Worm (Caenorhabditis elegans) whole organism, young adult: Measurements from ENCODE around the gene R10E9.3.

Source experiments
- F57A8.1 ChIP-seq: fragments of 200-800 bp; sonication (Bioruptor generic); optimal IDR thresholded peaks from 2 replicates; lab custom pipeline; 2018; ENCODE audit warnings: mild to moderate bottlenecking, missing genetic modification characterization, moderate library complexity, missing compliant biosample characterization
- K11D2.4 ChIP-seq: fragments of 200-800 bp; sonication (Bioruptor generic); IDR thresholded peaks from 2 replicates; pipeline ENCODE4 v1.3.6; 2022; ENCODE audit warnings: missing genetic modification reagents, missing genetic modification characterization, missing compliant biosample characterization
- ama-1 ChIP-seq, 3 experiments: fragments of 150-350 bp in 1 of 3; sonication (generic microtip) in 2 of 3; optimal IDR thresholded peaks; 2 replicates each; lab custom pipeline; 2014 to 2018; ENCODE audit warnings: missing biosample characterization in 2 of 3, missing genetic modification characterization in 2 of 3, missing genetic modification reagents in 2 of 3
- ceh-27 ChIP-seq: fragments of 200-800 bp; sonication (Bioruptor generic); optimal IDR thresholded peaks from 2 replicates; lab custom pipeline; 2018; ENCODE audit warnings: mild to moderate bottlenecking, missing genetic modification characterization, moderate library complexity, missing compliant biosample characterization
- chd-7 ChIP-seq: sonication (generic microtip); optimal IDR thresholded peaks from 2 replicates; lab custom pipeline; 2016; ENCODE audit warnings: mild to moderate bottlenecking, missing genetic modification characterization, moderate library complexity, missing compliant biosample characterization
- ets-4 ChIP-seq: fragments of 200-800 bp; sonication (Bioruptor generic); optimal IDR thresholded peaks from 2 replicates; lab custom pipeline; 2018; ENCODE audit warnings: mild to moderate bottlenecking, missing genetic modification characterization, missing compliant biosample characterization
- lin-35 ChIP-seq, 3 experiments: fragments of 150-350 bp in 2 of 3; sonication (generic microtip) in 1 of 3; optimal IDR thresholded peaks; 2 replicates each; lab custom pipeline; 2014 to 2018; ENCODE audit warnings: missing biosample characterization in 3 of 3, missing genetic modification characterization in 3 of 3, missing genetic modification reagents in 3 of 3
- lir-1 ChIP-seq: fragments of 200-800 bp; sonication (Bioruptor generic); conservative IDR thresholded peaks from 2 replicates; pipeline ENCODE4 v1.3.6; 2022; ENCODE audit warnings: missing genetic modification reagents, missing genetic modification characterization, missing compliant biosample characterization
- nfya-1 ChIP-seq: sonication (generic microtip); optimal IDR thresholded peaks from 2 replicates; lab custom pipeline; 2017; ENCODE audit warnings: antibody characterized with exemption, missing compliant biosample characterization, missing genetic modification characterization, borderline replicate concordance; ENCODE audit not compliant: insufficient read depth
- pha-4 ChIP-seq: fragments of 150-350 bp; sonication (generic microtip); optimal IDR thresholded peaks from 2 replicates; lab custom pipeline; 2014; ENCODE audit warnings: missing biosample characterization, missing genetic modification reagents, missing genetic modification characterization
- sdz-38 ChIP-seq: sonication (generic microtip); optimal IDR thresholded peaks from 2 replicates; lab custom pipeline; 2016; ENCODE audit warnings: missing genotype, missing genetic modification characterization, missing compliant biosample characterization
- unc-62 ChIP-seq: fragments of 150-350 bp; optimal IDR thresholded peaks from 2 replicates; lab custom pipeline; 2014; ENCODE audit warnings: missing biosample characterization, missing genetic modification reagents, missing genetic modification characterization

DNA sequence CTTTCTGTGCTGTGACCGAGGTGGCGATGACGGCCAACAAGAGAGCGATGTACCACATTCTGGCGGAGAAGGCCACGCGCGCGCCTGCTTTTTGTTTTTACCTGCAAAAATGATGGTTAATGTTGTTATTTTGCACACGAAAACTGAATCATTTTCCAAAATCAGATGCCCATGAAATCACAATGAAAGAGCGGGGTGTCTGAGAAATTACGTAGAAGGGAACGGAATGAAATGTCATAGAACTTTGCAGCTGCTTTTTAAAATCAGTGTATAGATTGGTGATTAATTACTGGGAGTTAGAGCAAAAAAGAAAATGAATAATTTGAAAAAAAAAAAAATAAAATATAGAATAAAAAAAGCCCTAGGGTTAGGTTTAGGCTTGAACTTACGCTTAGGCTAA is 24.2 kb upstream of the R10E9.3 start, which contains the start of gene npl-10:
- no peak for TF ChIP-seq F57A8.1 (GFP tag; lab: Kevin White, UChicago)
- TF ChIP-seq K11D2.4 (GFP tag; lab: Robert Waterston, UW), result no peak
- TF ChIP-seq ets-4, result no peak
- no peak for TF ChIP-seq sdz-38 (tag; lab: Kevin White, UChicago)
- no peak for TF ChIP-seq pha-4 (tag; lab: Kevin White, UChicago)
- no peak for TF ChIP-seq unc-62
- no peak for TF ChIP-seq nfya-1 (tag; lab: Kevin White, UChicago)
- no peak for TF ChIP-seq chd-7
- TF ChIP-seq lir-1 (GFP tag; lab: Robert Waterston, UW), result no peak
- TF ChIP-seq ama-1 (optimal IDR thresholded peaks at IDR 0.05; lab: Kevin White, UChicago), result no peak
- TF ChIP-seq ama-1 (GFP tag; optimal IDR thresholded peaks at IDR 0.05; lab: Kevin White, UChicago), result no peak
- TF ChIP-seq ceh-27, result no peak
- TF ChIP-seq lin-35 (GFP tag; optimal IDR thresholded peaks at IDR 0.05; lab: Kevin White, UChicago), result no peak
